Worm (Caenorhabditis elegans): ENCODE results near the gene nlp-78.

The nlp-78 gene

DNA sequence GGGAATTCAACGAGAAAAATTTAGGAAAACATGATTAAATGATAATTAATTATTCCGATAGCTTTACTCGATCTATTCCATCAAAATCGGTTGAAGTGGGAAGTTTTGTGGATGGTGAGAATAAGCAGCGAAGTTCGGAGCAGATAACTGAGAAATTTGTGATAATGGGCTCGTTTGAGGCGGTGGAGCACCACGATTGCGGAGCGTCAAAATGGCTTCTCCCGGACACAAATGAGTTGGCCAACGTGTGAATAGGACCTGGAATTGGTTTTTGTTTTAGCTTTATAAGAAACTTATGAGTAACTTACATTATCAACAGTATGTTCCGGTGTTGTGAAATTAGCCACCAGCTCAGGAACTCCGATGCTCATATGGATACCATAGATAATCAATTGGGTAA is 42.8 kb downstream of the nlp-78 start:
- TF ChIP-seq ztf-3 (GFP tag; optimal IDR thresholded peaks at IDR 0.05) (no peak), ceh-40 (GFP tag; IDR thresholded peaks at IDR 0.05) (no peak), madf-6 (GFP tag; IDR thresholded peaks at IDR 0.05) (no peak), rec-8 (tag; optimal IDR thresholded peaks at IDR 0.05) (no peak), ama-1 (optimal IDR thresholded peaks at IDR 0.05) (no peak), ama-1 (GFP tag; optimal IDR thresholded peaks at IDR 0.05) (no peak), mes-4 (tag; optimal IDR thresholded peaks at IDR 0.05) (no peak), snpc-1.1 (tag; optimal IDR thresholded peaks at IDR 0.05; ENCODE audit: insufficient read depth) (no peak), unc-130 (GFP tag; optimal IDR thresholded peaks at IDR 0.05) (no peak), dpl-1 (GFP tag; optimal IDR thresholded peaks at IDR 0.05) (no peak), snpc-4 (GFP tag; optimal IDR thresholded peaks at IDR 0.05) (no peak), snpc-4 (tag; optimal IDR thresholded peaks at IDR 0.05) (no peak), him-1 (tag; optimal IDR thresholded peaks at IDR 0.05) (no peak), hmg-1.2 (GFP tag; IDR thresholded peaks at IDR 0.05) (no peak), die-1 (tag; optimal IDR thresholded peaks at IDR 0.05) (no peak), B0019.2 (GFP tag; conservative IDR thresholded peaks at IDR 0.05) (no peak), dpff-1 (tag; optimal IDR thresholded peaks at IDR 0.05) (no peak)

DNA sequence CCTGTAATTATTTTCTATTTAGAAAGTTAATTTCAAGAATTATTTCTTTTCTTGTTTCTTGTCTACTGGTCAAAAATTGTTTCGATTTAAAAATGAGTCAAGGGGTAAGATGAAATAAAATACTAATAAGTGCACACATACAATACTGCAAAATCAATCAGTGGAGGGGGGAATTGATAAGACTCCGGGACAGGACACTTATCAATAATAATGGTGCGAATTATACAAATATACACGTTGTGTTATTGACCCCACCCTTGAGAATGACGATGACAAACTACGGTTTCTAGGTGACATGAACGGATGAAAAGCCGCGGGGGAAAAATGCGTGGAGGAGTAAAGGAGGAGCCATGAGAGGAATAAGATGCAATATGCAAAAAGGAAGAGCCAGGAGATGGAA is 45.2 kb downstream of the nlp-78 start:
- TF ChIP-seq F55B11.4 (tag; optimal IDR thresholded peaks at IDR 0.05; ENCODE audit: borderline replicate concordance, insufficient read depth) (no peak), nhr-80 (tag; optimal IDR thresholded peaks at IDR 0.05) (peak; percentile 59)

DNA sequence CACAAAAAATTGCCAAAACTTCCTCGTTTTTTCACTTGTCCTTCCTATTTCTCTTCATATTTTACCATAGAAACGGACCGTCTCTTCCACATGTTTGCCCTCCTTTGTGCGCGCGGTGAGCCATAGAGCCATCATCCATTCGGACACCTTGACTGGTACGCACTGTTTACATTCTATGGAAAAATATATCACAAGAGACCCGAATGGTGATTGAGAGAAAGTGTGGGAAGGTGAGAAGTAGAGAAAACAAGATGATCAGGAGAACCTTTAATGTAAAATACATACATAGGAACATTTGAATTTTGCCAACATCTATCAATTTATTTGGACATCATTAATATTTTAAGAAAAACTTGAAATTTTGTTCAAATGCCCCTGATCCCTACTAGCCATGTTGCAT is 49.9 kb downstream of the nlp-78 start:
- no peak for TF ChIP-seq hlh-12 (tag; optimal IDR thresholded peaks at IDR 0.05)
- no peak for TF ChIP-seq hrde-1 (tag; optimal IDR thresholded peaks at IDR 0.05; ENCODE audit: borderline replicate concordance)
- no peak for TF ChIP-seq ztf-26 (tag; optimal IDR thresholded peaks at IDR 0.05)
- TF ChIP-seq nhr-80 (tag; optimal IDR thresholded peaks at IDR 0.05): no peak
- no peak for TF ChIP-seq ccch-3 (GFP tag; optimal IDR thresholded peaks at IDR 0.05)
- TF ChIP-seq Y79H2A.3 (GFP tag; conservative IDR thresholded peaks at IDR 0.05): no peak
- TF ChIP-seq T07F8.4 (tag; optimal IDR thresholded peaks at IDR 0.05): no peak
- no peak for TF ChIP-seq B0035.1 (tag; optimal IDR thresholded peaks at IDR 0.05)
- TF ChIP-seq F57A8.1 (GFP tag; optimal IDR thresholded peaks at IDR 0.05): no peak
- no peak for TF ChIP-seq F52B5.7 (tag; optimal IDR thresholded peaks at IDR 0.05)
- no peak for TF ChIP-seq ceh-79 (tag; optimal IDR thresholded peaks at IDR 0.05)
- TF ChIP-seq nfya-1 (tag; optimal IDR thresholded peaks at IDR 0.05; ENCODE audit: borderline replicate concordance, insufficient read depth): no peak
- TF ChIP-seq ztf-28 (GFP tag; IDR thresholded peaks at IDR 0.05): no peak
- no peak for TF ChIP-seq madf-3 (GFP tag; IDR thresholded peaks at IDR 0.05)
- no peak for TF ChIP-seq tbp1 (GFP tag; optimal IDR thresholded peaks at IDR 0.05)
- TF ChIP-seq pbrm-1 (GFP tag; IDR thresholded peaks at IDR 0.05): no peak
- no peak for TF ChIP-seq mcd-1 (GFP tag; IDR thresholded peaks at IDR 0.05)
- no peak for TF ChIP-seq tlf-1 (GFP tag; optimal IDR thresholded peaks at IDR 0.05)
